Fruit fly (Drosophila melanogaster) whole organism, wandering third instar larva: Measurements from ENCODE around the gene VhaM9.7-b.
A peak's percentile ranks its signal among the peaks of the same experiment; 100 is the strongest.

Source experiments
- Abd-B ChIP-seq: fragments of >200 bp; optimal IDR thresholded peaks from 2 replicates; lab custom pipeline; 2017; ENCODE audit warnings: missing biosample characterization, missing genetic modification characterization
- CG32264 ChIP-seq: fragments of 200-800 bp; sonication (Bioruptor generic); optimal IDR thresholded peaks from 2 replicates; lab custom pipeline; 2016; ENCODE audit warnings: missing biosample characterization, missing genetic modification characterization
- CG9705 ChIP-seq: fragments of 200-800 bp; sonication (Bioruptor generic); optimal IDR thresholded peaks from 2 replicates; lab custom pipeline; 2018; ENCODE audit warnings: missing biosample characterization, mild to moderate bottlenecking, missing genetic modification characterization
- CrebA ChIP-seq: fragments of 200-800 bp; sonication (Bioruptor generic); optimal IDR thresholded peaks from 2 replicates; lab custom pipeline; 2016; ENCODE audit warnings: missing biosample characterization, mild to moderate bottlenecking, missing genetic modification characterization, borderline replicate concordance
- Dfd ChIP-seq: fragments of >200 bp; optimal IDR thresholded peaks from 2 replicates; lab custom pipeline; 2017; ENCODE audit warnings: missing biosample characterization, missing genetic modification characterization
- Dif ChIP-seq: fragments of 200-275, 200-300 bp; sonication (Bioruptor generic); optimal IDR thresholded peaks from 2 replicates; lab custom pipeline; 2018; ENCODE audit warnings: missing biosample characterization, missing genetic modification characterization; ENCODE audit not compliant: partially characterized antibody
- GATAd ChIP-seq: sonication (Bioruptor generic); optimal IDR thresholded peaks from 2 replicates; lab custom pipeline; 2016; ENCODE audit warnings: missing biosample characterization, missing genetic modification characterization
- HLH106 ChIP-seq: fragments of 200-800 bp; optimal IDR thresholded peaks from 3 replicates; lab custom pipeline; 2019; ENCODE audit warnings: missing biosample characterization, mild to moderate bottlenecking, missing genetic modification characterization, moderate library complexity
- Hnf4 ChIP-seq: fragments of 200-800 bp; sonication (Bioruptor generic); optimal IDR thresholded peaks from 2 replicates; lab custom pipeline; 2016; ENCODE audit warnings: missing biosample characterization, mild to moderate bottlenecking, missing genetic modification characterization
- Hr78 ChIP-seq: fragments of >200 bp; optimal IDR thresholded peaks from 2 replicates; lab custom pipeline; 2017; ENCODE audit warnings: missing biosample characterization, missing genetic modification characterization
- Hr83 ChIP-seq: fragments of 200-300 bp; sonication (Bioruptor generic); optimal IDR thresholded peaks from 2 replicates; lab custom pipeline; 2016; ENCODE audit warnings: missing biosample characterization, mild to moderate bottlenecking, missing genetic modification characterization, moderate library complexity; ENCODE audit not compliant: poor library complexity, severe bottlenecking
- Jra ChIP-seq: sonication (Bioruptor generic); optimal IDR thresholded peaks from 2 replicates; lab custom pipeline; 2016; ENCODE audit warnings: missing biosample characterization, missing genetic modification characterization
- Mio ChIP-seq: sonication (Bioruptor generic); optimal IDR thresholded peaks from 2 replicates; lab custom pipeline; 2016; ENCODE audit warnings: missing biosample characterization, missing genetic modification characterization
- Myc ChIP-seq: fragments of >200 bp; optimal IDR thresholded peaks from 2 replicates; lab custom pipeline; 2017
- N ChIP-seq: fragments of >200 bp; optimal IDR thresholded peaks from 2 replicates; lab custom pipeline; 2018; ENCODE audit warnings: missing biosample characterization, missing external identifiers, missing genetic modification characterization
- OdsH ChIP-seq: fragments of 200-800 bp; sonication (Bioruptor generic); optimal IDR thresholded peaks from 2 replicates; lab custom pipeline; 2016; ENCODE audit warnings: missing biosample characterization, mild to moderate bottlenecking, missing genetic modification characterization
- Rel ChIP-seq, 2 experiments: fragments of 200-800 bp; sonication (Bioruptor generic) in 1 of 2; optimal IDR thresholded peaks; 2 replicates in 1 of 2; 3 replicates in 1 of 2; lab custom pipeline; 2016 to 2019; ENCODE audit warnings: mild to moderate bottlenecking in 2 of 2, missing biosample characterization in 2 of 2, missing genetic modification characterization in 2 of 2, moderate library complexity in 1 of 2
- Sp1 ChIP-seq: fragments of 200-800 bp; sonication (Bioruptor generic); optimal IDR thresholded peaks from 3 replicates; lab custom pipeline; 2019; ENCODE audit warnings: missing biosample characterization, mild to moderate bottlenecking, missing genetic modification characterization, moderate library complexity
- Vsx2 ChIP-seq: fragments of 200-300, 225-300 bp; sonication (Bioruptor generic); optimal IDR thresholded peaks from 2 replicates; lab custom pipeline; 2018; ENCODE audit warnings: missing biosample characterization, missing genetic modification characterization; ENCODE audit not compliant: partially characterized antibody
- br ChIP-seq: fragments of 200-800 bp; sonication (Bioruptor generic); optimal IDR thresholded peaks from 2 replicates; lab custom pipeline; 2016; ENCODE audit warnings: missing biosample characterization, missing genetic modification characterization
- brk ChIP-seq: fragments of 200-800 bp; sonication (Bioruptor generic); optimal IDR thresholded peaks from 2 replicates; lab custom pipeline; 2016; ENCODE audit warnings: missing biosample characterization, mild to moderate bottlenecking, missing genetic modification characterization
- dl ChIP-seq, 2 experiments: fragments of 175-275, 200-275 bp in 1 of 2; fragments of 200-275 bp in 1 of 2; sonication (Bioruptor generic); optimal IDR thresholded peaks; lab custom pipeline; 2018; ENCODE audit warnings: mild to moderate bottlenecking in 2 of 2, missing biosample characterization in 2 of 2, missing genetic modification characterization in 2 of 2, moderate library complexity in 2 of 2; ENCODE audit not compliant: partially characterized antibody in 2 of 2, insufficient read depth in 1 of 2
- dmrt93B ChIP-seq: fragments of 200-800 bp; sonication (Bioruptor generic); optimal IDR thresholded peaks from 2 replicates; lab custom pipeline; 2018; ENCODE audit warnings: missing biosample characterization, mild to moderate bottlenecking, missing genetic modification characterization
- dsf ChIP-seq: sonication (Bioruptor generic); optimal IDR thresholded peaks from 2 replicates; lab custom pipeline; 2016; ENCODE audit warnings: missing biosample characterization, missing genetic modification characterization, borderline replicate concordance
- ey ChIP-seq: fragments of 200-800 bp; sonication (Bioruptor generic); optimal IDR thresholded peaks from 2 replicates; lab custom pipeline; 2016; ENCODE audit warnings: missing biosample characterization, missing genetic modification characterization
- foxo ChIP-seq, 2 experiments: fragments of 200-800 bp; sonication (Bioruptor generic); optimal IDR thresholded peaks; 2 replicates in 1 of 2; 3 replicates in 1 of 2; lab custom pipeline; 2016 to 2017; ENCODE audit warnings: missing biosample characterization in 2 of 2, missing genetic modification characterization in 2 of 2
- fru ChIP-seq: fragments of 200-800 bp; sonication (Bioruptor generic); optimal IDR thresholded peaks from 3 replicates; lab custom pipeline; 2016; ENCODE audit warnings: missing biosample characterization, mild to moderate bottlenecking, missing genetic modification characterization
- h ChIP-seq: fragments of 200-800 bp; sonication (Bioruptor generic); optimal IDR thresholded peaks from 3 replicates; lab custom pipeline; 2016; ENCODE audit warnings: missing biosample characterization, mild to moderate bottlenecking, missing genetic modification characterization
- jim ChIP-seq: fragments of 175-275, 200-325 bp; sonication (Bioruptor generic); optimal IDR thresholded peaks from 2 replicates; lab custom pipeline; 2016; ENCODE audit warnings: missing biosample characterization, mild to moderate bottlenecking, missing genetic modification characterization
- lola ChIP-seq: fragments of >200 bp; optimal IDR thresholded peaks from 2 replicates; lab custom pipeline; 2017; ENCODE audit warnings: missing biosample characterization, missing genetic modification characterization
- pan ChIP-seq: fragments of >200 bp; optimal IDR thresholded peaks from 2 replicates; lab custom pipeline; 2017
- psq ChIP-seq: fragments of 200-800 bp; sonication (Bioruptor generic); optimal IDR thresholded peaks from 3 replicates; lab custom pipeline; 2017; ENCODE audit warnings: missing biosample characterization, mild to moderate bottlenecking, missing genetic modification characterization, moderate library complexity
- rgr ChIP-seq: fragments of 200-800 bp; sonication (Bioruptor generic); optimal IDR thresholded peaks from 3 replicates; lab custom pipeline; 2016; ENCODE audit warnings: missing biosample characterization, mild to moderate bottlenecking, missing genetic modification characterization
- sage ChIP-seq: fragments of 200-800 bp; sonication (Bioruptor generic); optimal IDR thresholded peaks from 2 replicates; lab custom pipeline; 2016; ENCODE audit warnings: missing biosample characterization, mild to moderate bottlenecking, missing genetic modification characterization
- sv ChIP-seq: fragments of 200-800 bp; sonication (Bioruptor generic); optimal IDR thresholded peaks from 3 replicates; lab custom pipeline; 2016; ENCODE audit warnings: missing biosample characterization, missing genetic modification characterization
- tai ChIP-seq: sonication (Bioruptor generic); optimal IDR thresholded peaks from 2 replicates; lab custom pipeline; 2016; ENCODE audit warnings: missing biosample characterization, missing genetic modification characterization
- usp ChIP-seq: fragments of >200 bp; optimal IDR thresholded peaks from 2 replicates; lab custom pipeline; 2017; ENCODE audit warnings: missing biosample characterization, missing genetic modification characterization
- woc ChIP-seq: sonication (Bioruptor generic); optimal IDR thresholded peaks from 2 replicates; lab custom pipeline; 2016; ENCODE audit warnings: missing biosample characterization, mild to moderate bottlenecking, missing genetic modification characterization

The VhaM9.7-b gene

DNA sequence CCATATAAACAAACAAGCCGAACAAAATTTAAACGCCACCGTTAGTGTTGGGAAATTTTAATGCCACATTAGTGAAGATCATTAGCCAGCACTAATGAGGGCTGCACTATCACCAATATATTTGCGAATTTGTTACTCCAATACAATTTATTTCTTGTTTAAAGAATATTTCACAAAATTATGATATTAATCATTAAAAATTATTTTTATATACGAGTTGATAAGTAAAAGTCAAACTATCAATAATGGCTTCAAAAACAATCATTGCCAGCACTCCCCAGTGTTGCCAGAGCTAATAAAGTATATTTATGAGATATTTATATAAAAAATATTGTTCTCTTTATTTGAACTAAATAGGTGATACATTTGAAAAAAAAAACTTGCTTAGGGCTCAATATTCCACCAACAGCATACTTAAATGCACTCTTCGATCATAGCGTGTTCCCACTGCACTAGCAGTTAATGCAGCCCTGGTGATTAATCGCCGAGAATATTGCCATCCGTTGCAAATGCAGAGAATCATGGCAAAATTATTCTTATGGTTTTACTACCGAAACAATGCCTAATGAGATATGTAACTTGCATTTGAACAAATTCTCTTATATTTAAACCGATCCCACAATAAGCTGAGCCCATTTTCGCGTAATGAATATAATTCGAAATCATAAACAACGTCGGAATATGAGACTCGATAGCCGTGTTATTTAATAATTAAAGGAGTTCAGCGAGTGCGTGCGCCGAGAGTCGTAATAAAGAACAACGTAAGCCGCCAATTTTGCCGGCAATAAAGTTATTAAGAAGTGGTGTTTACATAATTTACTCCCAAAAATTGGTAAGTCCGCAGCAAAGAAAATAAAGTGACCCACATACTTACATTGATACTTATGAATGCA, 23.6 kb upstream of the VhaM9.7-b start, which contains the start of the genes SAK and Cdk12:
Gene SAK (minus strand): TSS at position 65 of the 893 bp plus-strand sequence.
Gene Cdk12 (plus strand): TSS at position 484 of the 893 bp plus-strand sequence.
- TF ChIP-seq HLH106 (tag; lab: Kevin White, UChicago): peak; percentile 90
- no peak for TF ChIP-seq Dif (GFP tag; lab: Kevin White, UChicago)
- TF ChIP-seq Abd-B: no peak
- peak; percentile 57 for TF ChIP-seq brk (GFP tag; lab: Kevin White, UChicago)
- TF ChIP-seq psq (GFP tag; lab: Kevin White, UChicago): peak; percentile 80
- TF ChIP-seq jim (GFP tag; lab: Kevin White, UChicago): no peak
- TF ChIP-seq tai (GFP tag; lab: Kevin White, UChicago): no peak
- TF ChIP-seq CG9705 (GFP tag; lab: Kevin White, UChicago): peak; percentile 71
- TF ChIP-seq fru: peak; percentile 79
- peak; percentile 77 for TF ChIP-seq OdsH (GFP tag; lab: Kevin White, UChicago)
- TF ChIP-seq Sp1 (GFP tag; lab: Kevin White, UChicago): peak; percentile 87
- TF ChIP-seq dmrt93B (GFP tag; lab: Kevin White, UChicago): peak; percentile 80
- TF ChIP-seq Hr78 (GFP tag; lab: Kevin White, UChicago): peak; percentile 64
- no peak for TF ChIP-seq Dfd (GFP tag; lab: Kevin White, UChicago)
- TF ChIP-seq CG32264 (GFP tag; lab: Kevin White, UChicago): no peak
- TF ChIP-seq dsf (GFP tag; lab: Kevin White, UChicago): peak; percentile 34
- peak; percentile 79 for TF ChIP-seq sv (GFP tag; lab: Kevin White, UChicago)
- TF ChIP-seq N: peak; percentile 69
- TF ChIP-seq Jra: peak; percentile 62
- peak in 1 of 2 experiments; percentile 89 for TF ChIP-seq foxo (GFP tag; optimal IDR thresholded peaks at IDR 0.05; lab: Kevin White, UChicago)
- no peak for TF ChIP-seq Vsx2 (GFP tag; lab: Kevin White, UChicago)
- TF ChIP-seq Hnf4 (GFP tag; lab: Kevin White, UChicago): peak; percentile 71
- TF ChIP-seq usp (GFP tag; lab: Kevin White, UChicago): no peak
- TF ChIP-seq h: peak; percentile 70
- peak; percentile 18 for TF ChIP-seq Myc
- no peak for TF ChIP-seq Mio
- TF ChIP-seq pan (lab: Kevin White, UChicago): no peak
- TF ChIP-seq CrebA: no peak
- TF ChIP-seq Hr83 (GFP tag; lab: Kevin White, UChicago): peak; percentile 82
- no peak for TF ChIP-seq lola (GFP tag; lab: Kevin White, UChicago)
- no peak for TF ChIP-seq dl (GFP tag; optimal IDR thresholded peaks at IDR 0.05; lab: Kevin White, UChicago; ENCODE audit: insufficient read depth in 1 of 2, partially characterized antibody in 2 of 2)
- peak; percentile 58 for TF ChIP-seq ey (GFP tag; lab: Kevin White, UChicago)
- TF ChIP-seq Rel (GFP tag; optimal IDR thresholded peaks at IDR 0.05; lab: Kevin White, UChicago): peak; percentile 42
- peak; percentile 48 for TF ChIP-seq Rel (tag; optimal IDR thresholded peaks at IDR 0.05; lab: Kevin White, UChicago)
- peak; percentile 56 for TF ChIP-seq br
- peak; percentile 50 for TF ChIP-seq GATAd (GFP tag; lab: Kevin White, UChicago)
- peak; percentile 55 for TF ChIP-seq woc
- TF ChIP-seq rgr (GFP tag; lab: Kevin White, UChicago): peak; percentile 85
- peak; percentile 55 for TF ChIP-seq sage (GFP tag; lab: Kevin White, UChicago)

DNA sequence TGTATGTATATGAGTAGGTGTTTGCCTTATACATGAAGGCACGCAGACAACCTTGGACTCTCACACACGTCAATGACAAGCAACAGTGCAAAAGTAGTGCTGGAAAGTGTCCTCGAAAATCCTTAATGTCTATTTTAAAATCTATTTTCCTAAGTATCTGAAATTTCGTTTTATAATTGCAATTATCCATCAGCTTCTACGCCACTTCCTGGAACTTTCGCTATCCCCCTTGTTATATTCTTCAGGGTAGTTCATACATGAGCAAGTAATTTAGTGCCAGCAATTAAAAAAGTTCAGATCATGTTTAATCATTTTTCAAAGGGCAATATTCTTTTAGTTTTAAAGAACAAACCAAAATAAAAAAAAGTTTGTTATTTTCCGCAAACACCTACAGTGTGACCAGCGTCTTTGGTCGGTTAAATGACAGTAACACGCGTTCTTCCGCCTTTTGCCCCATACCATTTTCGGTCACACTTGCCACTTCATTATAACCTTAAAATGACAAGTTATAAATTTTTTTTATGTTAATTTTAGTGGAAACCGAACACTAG, 22.9 kb upstream of the VhaM9.7-b start:
- TF ChIP-seq brk (GFP tag; lab: Kevin White, UChicago): peak; percentile 28
- no peak for TF ChIP-seq Hr83 (GFP tag; lab: Kevin White, UChicago)
- TF ChIP-seq Hr78 (GFP tag; lab: Kevin White, UChicago): peak; percentile 11
- TF ChIP-seq br: peak; percentile 52
- no peak for TF ChIP-seq usp (GFP tag; lab: Kevin White, UChicago)
- TF ChIP-seq Rel (GFP tag; optimal IDR thresholded peaks at IDR 0.05; lab: Kevin White, UChicago): no peak
- no peak for TF ChIP-seq Rel (tag; optimal IDR thresholded peaks at IDR 0.05; lab: Kevin White, UChicago)
- peak; percentile 24 for TF ChIP-seq psq (GFP tag; lab: Kevin White, UChicago)
- no peak for TF ChIP-seq dmrt93B (GFP tag; lab: Kevin White, UChicago)
- TF ChIP-seq Hnf4 (GFP tag; lab: Kevin White, UChicago): peak; percentile 59
- TF ChIP-seq OdsH (GFP tag; lab: Kevin White, UChicago): peak; percentile 51
- TF ChIP-seq CG9705 (GFP tag; lab: Kevin White, UChicago): no peak
- TF ChIP-seq h: peak; percentile 63
- peak; percentile 56 for TF ChIP-seq ey (GFP tag; lab: Kevin White, UChicago)
- peak in 1 of 2 experiments; percentile 61 for TF ChIP-seq foxo (GFP tag; optimal IDR thresholded peaks at IDR 0.05; lab: Kevin White, UChicago)
- TF ChIP-seq woc: peak; percentile 53
- TF ChIP-seq sv (GFP tag; lab: Kevin White, UChicago): peak; percentile 7
- TF ChIP-seq HLH106 (tag; lab: Kevin White, UChicago): peak; percentile 28
- TF ChIP-seq sage (GFP tag; lab: Kevin White, UChicago): no peak
- peak; percentile 48 for TF ChIP-seq Sp1 (GFP tag; lab: Kevin White, UChicago)
- no peak for TF ChIP-seq Myc
- TF ChIP-seq fru: peak; percentile 71
- peak; percentile 45 for TF ChIP-seq rgr (GFP tag; lab: Kevin White, UChicago)
